Fruit fly (Drosophila melanogaster) whole organism, embryonic: ENCODE data around the gene CG14085.
A peak's percentile ranks its signal among the peaks of the same experiment; 100 is the strongest.

Experiments
- Ada2b ChIP-seq: fragments of 200-800 bp; sonication (Bioruptor generic); IDR thresholded peaks from 2 replicates; pipeline ENCODE4 v1.3.6; 2022; ENCODE audit warnings: missing biosample characterization, missing genetic modification characterization
- Aef1 ChIP-seq: fragments of 200-800 bp; sonication (Bioruptor generic); IDR thresholded peaks from 3 replicates; pipeline ENCODE4 v1.3.6; 2022; ENCODE audit warnings: missing biosample characterization, missing genetic modification characterization
- Antp ChIP-seq: fragments of 200-800 bp; sonication (Bioruptor generic); optimal IDR thresholded peaks from 3 replicates; lab custom pipeline; 2016; ENCODE audit warnings: missing biosample characterization, missing genetic modification characterization
- Atf-2 ChIP-seq: fragments of 200-800 bp; sonication (Bioruptor generic); optimal IDR thresholded peaks from 2 replicates; lab custom pipeline; 2016; ENCODE audit warnings: missing biosample characterization, missing genetic modification characterization
- Bdp1 ChIP-seq: fragments of 200-800 bp; sonication (Bioruptor generic); optimal IDR thresholded peaks from 3 replicates; lab custom pipeline; 2016; ENCODE audit warnings: missing biosample characterization, missing genetic modification characterization
- BtbVII ChIP-seq: fragments of 200-800 bp; sonication (Bioruptor generic); optimal IDR thresholded peaks from 3 replicates; lab custom pipeline; 2017; ENCODE audit warnings: missing biosample characterization, mild to moderate bottlenecking, missing genetic modification characterization
- CG1024 ChIP-seq: fragments of 200-800 bp; sonication (Bioruptor generic); IDR thresholded peaks from 2 replicates; pipeline ENCODE4 v1.3.6; 2022; ENCODE audit warnings: missing biosample characterization, missing genetic modification characterization
- CG10543 ChIP-seq: fragments of 200-800 bp; sonication (Bioruptor generic); optimal IDR thresholded peaks from 3 replicates; lab custom pipeline; 2017; ENCODE audit warnings: missing biosample characterization, mild to moderate bottlenecking, missing genetic modification characterization, moderate library complexity
- CG11247 ChIP-seq: fragments of 200-800 bp; sonication (Bioruptor generic); IDR thresholded peaks from 2 replicates; pipeline ENCODE4 v1.3.6; 2022; ENCODE audit warnings: missing biosample characterization, missing genetic modification characterization
- CG14050 ChIP-seq: fragments of 200-800 bp; sonication (Bioruptor generic); IDR thresholded peaks from 3 replicates; pipeline ENCODE4 v1.3.6; 2022; ENCODE audit warnings: missing biosample characterization, missing genetic modification characterization
- CG14710 ChIP-seq: fragments of 200-800 bp; sonication (Bioruptor generic); optimal IDR thresholded peaks from 3 replicates; lab custom pipeline; 2019; ENCODE audit warnings: missing biosample characterization, mild to moderate bottlenecking, missing genetic modification characterization, moderate library complexity
- CG15073 ChIP-seq: fragments of 200-800 bp; sonication (Bioruptor generic); optimal IDR thresholded peaks from 2 replicates; lab custom pipeline; 2016; ENCODE audit warnings: missing biosample characterization, missing genetic modification characterization
- CG15269 ChIP-seq: fragments of 200-800 bp; sonication (Bioruptor generic); optimal IDR thresholded peaks from 2 replicates; lab custom pipeline; 2018; ENCODE audit warnings: missing biosample characterization, mild to moderate bottlenecking, missing genetic modification characterization, moderate library complexity
- CG15479 ChIP-seq: fragments of 200-800 bp; sonication (Bioruptor generic); optimal IDR thresholded peaks from 3 replicates; lab custom pipeline; 2019; ENCODE audit warnings: missing biosample characterization, mild to moderate bottlenecking, missing genetic modification characterization, moderate library complexity
- CG18599 ChIP-seq: fragments of 200-800 bp; sonication (Bioruptor generic); optimal IDR thresholded peaks from 3 replicates; lab custom pipeline; 2017; ENCODE audit warnings: missing biosample characterization, missing genetic modification characterization, mild to moderate bottlenecking, moderate library complexity, missing genetic modification reagents
- CG30431 ChIP-seq: fragments of 200-800 bp; sonication (Bioruptor generic); optimal IDR thresholded peaks from 2 replicates; lab custom pipeline; 2017; ENCODE audit warnings: missing biosample characterization, missing genetic modification characterization
- CG34224 ChIP-seq: fragments of 200-800 bp; sonication (Bioruptor generic); IDR thresholded peaks from 3 replicates; pipeline ENCODE4 v1.3.6; 2022; ENCODE audit warnings: missing biosample characterization, missing genetic modification characterization; ENCODE audit not compliant: partially characterized antibody
- CG5245 ChIP-seq: fragments of 200-800 bp; sonication (Bioruptor generic); optimal IDR thresholded peaks from 3 replicates; lab custom pipeline; 2016; ENCODE audit warnings: missing biosample characterization, missing genetic modification characterization
- CG7987 ChIP-seq: fragments of 200-800 bp; sonication (Bioruptor generic); optimal IDR thresholded peaks from 2 replicates; lab custom pipeline; 2018; ENCODE audit warnings: missing biosample characterization, mild to moderate bottlenecking, missing genetic modification characterization, moderate library complexity
- GATAe ChIP-seq: fragments of 200-800 bp; sonication (Bioruptor generic); conservative IDR thresholded peaks from 2 replicates; pipeline ENCODE4 v1.3.6; 2022; ENCODE audit warnings: missing biosample characterization, missing genetic modification characterization
- Gsc ChIP-seq: fragments of 200-800 bp; sonication (Bioruptor generic); IDR thresholded peaks from 2 replicates; pipeline ENCODE4 v1.3.6; 2022; ENCODE audit warnings: missing biosample characterization, missing genetic modification characterization
- H2.0 ChIP-seq: fragments of 200-800 bp; sonication (Bioruptor generic); IDR thresholded peaks from 2 replicates; pipeline ENCODE4 v1.3.6; 2022; ENCODE audit warnings: missing biosample characterization, missing genetic modification characterization
- HLH3B ChIP-seq: fragments of 200-800 bp; sonication (Bioruptor generic); IDR thresholded peaks from 2 replicates; pipeline ENCODE4 v1.3.6; 2022; ENCODE audit warnings: missing biosample characterization, missing genetic modification characterization
- Hand ChIP-seq: fragments of 200-800 bp; sonication (Bioruptor generic); optimal IDR thresholded peaks from 2 replicates; lab custom pipeline; 2017; ENCODE audit warnings: mild to moderate bottlenecking, missing biosample characterization, missing genetic modification reagents, missing genetic modification characterization
- Hsf ChIP-seq: fragments of 200-800 bp; sonication (Bioruptor generic); optimal IDR thresholded peaks from 3 replicates; lab custom pipeline; 2016; ENCODE audit warnings: missing biosample characterization, missing genetic modification characterization
- Kr ChIP-seq: fragments of 200-800 bp; sonication (Bioruptor generic); optimal IDR thresholded peaks from 2 replicates; lab custom pipeline; 2017; ENCODE audit warnings: missing biosample characterization, mild to moderate bottlenecking, missing genetic modification characterization
- Mrtf ChIP-seq: fragments of 200-800 bp; sonication (Bioruptor generic); IDR thresholded peaks from 3 replicates; pipeline ENCODE4 v1.3.6; 2022; ENCODE audit warnings: missing biosample characterization, missing genetic modification characterization
- PHDP ChIP-seq: fragments of 200-800 bp; sonication (Bioruptor generic); optimal IDR thresholded peaks from 3 replicates; lab custom pipeline; 2018; ENCODE audit warnings: missing biosample characterization, mild to moderate bottlenecking, missing genetic modification characterization, moderate library complexity
- Poxn ChIP-seq: fragments of 200-800 bp; sonication (Bioruptor generic); IDR thresholded peaks from 2 replicates; pipeline ENCODE4 v1.3.6; 2022; ENCODE audit warnings: missing biosample characterization, missing genetic modification characterization
- ac ChIP-seq: fragments of 200-800 bp; sonication (Bioruptor generic); optimal IDR thresholded peaks from 3 replicates; lab custom pipeline; 2017; ENCODE audit warnings: missing biosample characterization, mild to moderate bottlenecking, missing genetic modification characterization
- bigmax ChIP-seq: fragments of 200-800 bp; sonication (Bioruptor generic); optimal IDR thresholded peaks from 2 replicates; lab custom pipeline; 2018; ENCODE audit warnings: missing biosample characterization, mild to moderate bottlenecking, missing genetic modification characterization
- bsh ChIP-seq, 2 experiments: fragments of 200-800 bp; sonication (Bioruptor generic); optimal IDR thresholded peaks; 2 replicates each; lab custom pipeline; 2017 to 2018; ENCODE audit warnings: mild to moderate bottlenecking in 2 of 2, missing biosample characterization in 2 of 2, missing genetic modification characterization in 2 of 2, moderate library complexity in 1 of 2
- caup ChIP-seq: fragments of 200-800 bp; sonication (Bioruptor generic); optimal IDR thresholded peaks from 3 replicates; lab custom pipeline; 2017; ENCODE audit warnings: missing biosample characterization, mild to moderate bottlenecking, missing genetic modification characterization, moderate library complexity; ENCODE audit not compliant: severe bottlenecking
- chinmo ChIP-seq: fragments of 200-800 bp; sonication (Bioruptor generic); IDR thresholded peaks from 4 replicates; pipeline ENCODE4 v1.3.6; 2022; ENCODE audit warnings: missing biosample characterization, missing genetic modification characterization; ENCODE audit not compliant: partially characterized antibody
- croc ChIP-seq: fragments of 200-800 bp; sonication (Bioruptor generic); conservative IDR thresholded peaks from 3 replicates; pipeline ENCODE4 v1.3.6; 2022; ENCODE audit warnings: missing biosample characterization, missing genetic modification characterization
- emc ChIP-seq: fragments of 200-800 bp; sonication (Bioruptor generic); optimal IDR thresholded peaks from 2 replicates; lab custom pipeline; 2016; ENCODE audit warnings: missing biosample characterization, missing genetic modification characterization
- ems ChIP-seq: fragments of 200-800 bp; sonication (Bioruptor generic); optimal IDR thresholded peaks from 3 replicates; lab custom pipeline; 2016; ENCODE audit warnings: missing biosample characterization, missing genetic modification characterization
- en ChIP-seq: fragments of 200-800 bp; sonication (Bioruptor generic); optimal IDR thresholded peaks from 2 replicates; lab custom pipeline; 2016; ENCODE audit warnings: missing biosample characterization, missing genetic modification characterization
- grau ChIP-seq: fragments of 200-800 bp; optimal IDR thresholded peaks from 3 replicates; lab custom pipeline; 2019; ENCODE audit warnings: missing biosample characterization, mild to moderate bottlenecking, missing genetic modification characterization, moderate library complexity
- knrl ChIP-seq: fragments of 200-800 bp; sonication (Bioruptor generic); IDR thresholded peaks from 3 replicates; pipeline ENCODE4 v1.3.6; 2022; ENCODE audit warnings: missing biosample characterization, missing genetic modification characterization; ENCODE audit not compliant: partially characterized antibody
- lab ChIP-seq: fragments of 200-800 bp; sonication (Bioruptor generic); optimal IDR thresholded peaks from 3 replicates; lab custom pipeline; 2017; ENCODE audit warnings: missing biosample characterization, missing genetic modification characterization, mild to moderate bottlenecking, moderate library complexity, missing genetic modification reagents
- nmo ChIP-seq: fragments of 200-800 bp; sonication (Bioruptor generic); optimal IDR thresholded peaks from 2 replicates; lab custom pipeline; 2018; ENCODE audit warnings: missing biosample characterization, mild to moderate bottlenecking, missing genetic modification characterization, moderate library complexity
- org-1 ChIP-seq: fragments of 200-800 bp; sonication (Bioruptor generic); optimal IDR thresholded peaks from 2 replicates; lab custom pipeline; 2017; ENCODE audit warnings: missing biosample characterization, missing genetic modification characterization
- sd ChIP-seq: fragments of 200-800 bp; sonication (Bioruptor generic); optimal IDR thresholded peaks from 3 replicates; lab custom pipeline; 2018; ENCODE audit warnings: missing biosample characterization, mild to moderate bottlenecking, missing genetic modification characterization, moderate library complexity
- tna ChIP-seq: fragments of 200-800 bp; sonication (Bioruptor generic); IDR thresholded peaks from 2 replicates; pipeline ENCODE4 v1.3.6; 2022; ENCODE audit warnings: missing biosample characterization, missing genetic modification characterization; ENCODE audit not compliant: partially characterized antibody
- trem ChIP-seq: fragments of 200-800 bp; optimal IDR thresholded peaks from 3 replicates; lab custom pipeline; 2019; ENCODE audit warnings: missing biosample characterization, mild to moderate bottlenecking, missing genetic modification characterization, moderate library complexity
- wor ChIP-seq: fragments of 200-800 bp; sonication (Bioruptor generic); IDR thresholded peaks from 2 replicates; pipeline ENCODE4 v1.3.6; 2022; ENCODE audit warnings: missing biosample characterization, missing genetic modification characterization
- zfh1 ChIP-seq: fragments of 200-800 bp; sonication (Bioruptor generic); IDR thresholded peaks from 3 replicates; pipeline ENCODE4 v1.3.6; 2022; ENCODE audit warnings: missing biosample characterization, missing genetic modification characterization
- zfh2 ChIP-seq: fragments of 200-800 bp; sonication (Bioruptor generic); optimal IDR thresholded peaks from 2 replicates; lab custom pipeline; 2016; ENCODE audit warnings: missing biosample characterization, missing genetic modification characterization

The CG14085 gene

DNA sequence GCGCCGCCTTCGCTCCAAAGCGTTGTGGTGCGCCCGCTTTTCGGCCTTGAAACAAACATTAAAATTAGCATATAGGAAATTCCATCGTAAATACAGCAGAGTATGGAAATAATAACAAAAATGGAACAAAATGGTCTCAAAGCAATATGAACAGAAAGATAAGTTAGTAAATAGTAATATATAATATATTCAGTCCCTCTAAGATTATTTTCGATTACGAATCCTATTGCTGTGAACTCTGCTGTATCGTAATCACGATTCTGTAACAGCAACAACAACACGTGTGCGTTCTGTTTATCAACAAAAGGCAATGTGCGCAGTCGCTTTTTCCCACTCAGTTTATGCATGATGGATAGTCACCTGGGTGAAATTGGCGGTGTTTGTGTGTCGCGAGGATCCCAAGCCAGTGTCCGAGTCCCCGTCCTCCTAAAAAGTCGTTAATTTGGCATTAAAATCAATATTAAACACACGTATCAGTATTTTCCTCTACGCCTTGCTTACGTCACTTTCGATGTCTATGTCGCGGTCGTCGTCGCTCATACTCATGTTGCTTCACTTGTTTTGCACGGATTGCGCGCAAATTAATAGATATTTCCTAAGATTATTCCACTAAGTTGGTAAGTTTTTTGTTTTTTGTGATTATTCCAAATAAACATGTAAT is 5.5 kb upstream of the CG14085 start, which contains the start of the genes CG42374 and Mettl5 (continued):
- TF ChIP-seq Kr: no peak
- peak in 1 of 2 experiments; percentile 62 for TF ChIP-seq bsh (GFP tag; optimal IDR thresholded peaks at IDR 0.05; lab: Kevin White, UChicago)
- TF ChIP-seq CG10543 (GFP tag; lab: Kevin White, UChicago): no peak
- TF ChIP-seq sd (tag; lab: Kevin White, UChicago): peak; percentile 27
- TF ChIP-seq CG15073: no peak
- TF ChIP-seq trem: no peak
- no peak for TF ChIP-seq CG5245 (GFP tag; lab: Kevin White, UChicago)
- peak; percentile 70; the same call in 1 of the 3 replicates for TF ChIP-seq zfh1 (GFP tag; lab: Robert Waterston, UW)
- no peak for TF ChIP-seq wor (GFP tag; lab: Robert Waterston, UW)
- no peak for TF ChIP-seq CG15479 (GFP tag; lab: Kevin White, UChicago)
- no peak for TF ChIP-seq CG14050
- peak; percentile 59 for TF ChIP-seq lab (GFP tag; lab: Kevin White, UChicago)
- no peak for TF ChIP-seq knrl (GFP tag; lab: Robert Waterston, UW)
- TF ChIP-seq Mrtf (GFP tag; lab: Robert Waterston, UW): no peak
- no peak for TF ChIP-seq CG30431 (GFP tag; lab: Kevin White, UChicago)
- no peak for TF ChIP-seq CG34224
- TF ChIP-seq CG1024 (GFP tag; lab: Robert Waterston, UW): no peak
- TF ChIP-seq nmo (GFP tag; lab: Kevin White, UChicago): peak; percentile 15
- TF ChIP-seq ac (GFP tag; lab: Kevin White, UChicago): no peak
- peak; percentile 43 for TF ChIP-seq CG15269 (tag; lab: Kevin White, UChicago)
- no peak for TF ChIP-seq zfh2 (GFP tag; lab: Kevin White, UChicago)
- TF ChIP-seq Hsf (GFP tag; lab: Kevin White, UChicago): peak; percentile 8
- no peak for TF ChIP-seq Bdp1 (GFP tag; lab: Kevin White, UChicago)
- TF ChIP-seq emc (GFP tag; lab: Kevin White, UChicago): no peak
- TF ChIP-seq PHDP (tag; lab: Kevin White, UChicago): peak; percentile 61
- peak; percentile 43 for TF ChIP-seq caup (GFP tag; lab: Kevin White, UChicago)
- no peak for TF ChIP-seq chinmo (GFP tag; lab: Robert Waterston, UW)
- peak; percentile 46; the same call in 2 of the 3 replicates for TF ChIP-seq Aef1 (GFP tag; lab: Robert Waterston, UW)
- TF ChIP-seq tna (GFP tag; lab: Robert Waterston, UW): no peak
- peak; percentile 13 for TF ChIP-seq CG7987 (GFP tag; lab: Kevin White, UChicago)
- TF ChIP-seq GATAe (GFP tag; lab: Robert Waterston, UW): no peak
- no peak for TF ChIP-seq Atf-2 (GFP tag; lab: Kevin White, UChicago)
- peak; percentile 45 for TF ChIP-seq CG18599 (GFP tag; lab: Kevin White, UChicago)
- no peak for TF ChIP-seq Poxn (GFP tag; lab: Robert Waterston, UW)
- TF ChIP-seq CG14710 (tag; lab: Kevin White, UChicago): no peak
- TF ChIP-seq croc (GFP tag; lab: Robert Waterston, UW): no peak
- TF ChIP-seq Gsc (GFP tag; lab: Robert Waterston, UW): no peak
- peak; percentile 22; the same call in 1 of the 2 replicates for TF ChIP-seq Ada2b (GFP tag; lab: Robert Waterston, UW)
- no peak for TF ChIP-seq Hand
- TF ChIP-seq bigmax: no peak
- TF ChIP-seq org-1 (GFP tag; lab: Kevin White, UChicago): no peak
- TF ChIP-seq ems (GFP tag; lab: Kevin White, UChicago): no peak
- TF ChIP-seq HLH3B: peak; percentile 54; the same call in 1 of the 2 replicates
- TF ChIP-seq H2.0 (GFP tag; lab: Robert Waterston, UW): no peak
- no peak for TF ChIP-seq Antp (GFP tag; lab: Kevin White, UChicago)
- peak; percentile 51 for TF ChIP-seq grau (tag; lab: Kevin White, UChicago)
- no peak for TF ChIP-seq CG11247 (GFP tag; lab: Robert Waterston, UW)
- no peak for TF ChIP-seq en (GFP tag; lab: Kevin White, UChicago)
- no peak for TF ChIP-seq BtbVII (GFP tag; lab: Kevin White, UChicago)
